Fruit fly (Drosophila melanogaster) whole organism, embryonic: ENCODE measurements around the gene LPCAT.

Experiments used
- Blimp-1 ChIP-seq: fragments of 200-800 bp; sonication (Bioruptor generic); optimal IDR thresholded peaks from 3 replicates; lab custom pipeline; 2018; ENCODE audit warnings: missing biosample characterization, missing genetic modification characterization, mild to moderate bottlenecking, moderate library complexity, missing genetic modification reagents
- CG33557 ChIP-seq: fragments of 200-800 bp; sonication (Bioruptor generic); optimal IDR thresholded peaks from 2 replicates; lab custom pipeline; 2019; ENCODE audit warnings: missing biosample characterization, mild to moderate bottlenecking, missing genetic modification characterization, moderate library complexity
- Hsf ChIP-seq: fragments of 200-800 bp; sonication (Bioruptor generic); optimal IDR thresholded peaks from 3 replicates; lab custom pipeline; 2016; ENCODE audit warnings: missing biosample characterization, missing genetic modification characterization
- onecut ChIP-seq: fragments of 200-800 bp; sonication (Bioruptor generic); IDR thresholded peaks from 2 replicates; pipeline ENCODE4 v1.3.6; 2022; ENCODE audit warnings: missing biosample characterization, missing genetic modification characterization

Gene LPCAT

DNA sequence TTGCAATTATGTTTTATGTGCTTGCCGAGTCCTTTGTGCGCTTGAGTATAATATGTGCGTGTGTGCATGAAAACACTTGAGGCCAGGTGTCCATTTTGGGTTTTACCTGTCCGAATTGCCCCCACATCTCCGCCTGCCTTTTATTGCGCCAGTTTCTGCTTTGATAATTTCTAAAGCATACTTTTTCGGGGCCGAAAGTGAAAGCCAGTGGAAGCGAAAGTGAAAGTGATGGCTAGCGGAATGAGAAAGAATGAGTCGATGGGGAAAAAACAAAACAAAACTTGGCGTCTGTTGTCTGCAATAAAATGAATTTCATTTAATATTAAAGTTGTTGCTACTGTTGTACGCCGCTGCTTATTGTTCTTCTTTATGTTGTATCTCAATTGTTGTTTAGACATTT is 56.2 kb downstream of the LPCAT start:
- TF ChIP-seq Hsf (GFP tag; lab: Kevin White, UChicago) (no peak), onecut (no peak), CG33557 (GFP tag; lab: Kevin White, UChicago) (peak; percentile 56), Blimp-1 (peak; percentile 78)
